Fruit fly (Drosophila melanogaster) whole organism: ENCODE measurements around the gene CG12213.

Source experiments
- CG8478 ChIP-seq: fragments of >200 bp; optimal IDR thresholded peaks from 2 replicates; lab custom pipeline; 2018; ENCODE audit warnings: inconsistent platforms
- Dll ChIP-seq: fragments of >200 bp; optimal IDR thresholded peaks from 2 replicates; lab custom pipeline; 2017
- EcR ChIP-seq, 2 experiments: fragments of >200 bp; optimal IDR thresholded peaks; 2 replicates each; lab custom pipeline; 2017; ENCODE audit warnings: missing biosample characterization in 2 of 2, missing genetic modification characterization in 2 of 2, missing genetic modification reagents in 2 of 2
- pan ChIP-seq: fragments of >200 bp; optimal IDR thresholded peaks from 2 replicates; lab custom pipeline; 2017
- psq ChIP-seq: fragments of >200 bp; optimal IDR thresholded peaks from 2 replicates; lab custom pipeline; 2017
- usp ChIP-seq: fragments of >200 bp; optimal IDR thresholded peaks from 2 replicates; lab custom pipeline; 2017; ENCODE audit warnings: missing biosample characterization, missing genetic modification characterization, mixed read lengths

The CG12213 gene

dm6 chr3R:11967262-11968029, at the start of gene CG12213, which contains the start of gene GC1:
Gene CG12213, minus strand, starts transcription at chr3R:11967691.
Gene GC1, plus strand, starts transcription at chr3R:11967708.
- TF ChIP-seq CG8478 (no peak), Dll (lab: Kevin White, UChicago) (no peak), pan (lab: Kevin White, UChicago) (no peak), EcR (GFP tag; optimal IDR thresholded peaks at IDR 0.05; lab: Kevin White, UChicago) (no peak), usp (no peak), psq (lab: Kevin White, UChicago) (no peak)

dm6 chr3R:12016828-12017280, 49.4 kb upstream of the CG12213 start, which contains the start of the genes DCAF12 and Spt3:
Gene DCAF12, minus strand, starts transcription at chr3R:12017031.
Gene Spt3, plus strand, starts transcription at chr3R:12017156.
- TF ChIP-seq psq (lab: Kevin White, UChicago) (no peak), pan (lab: Kevin White, UChicago) (no peak)

dm6 chr3R:12010202-12010824, 42.8 kb upstream of the CG12213 start, which contains the start of the genes KLHL18 and GCC185:
Gene KLHL18, minus strand, starts transcription at chr3R:12010434.
Gene GCC185, plus strand, starts transcription at chr3R:12010772.
- TF ChIP-seq usp (no peak), EcR (GFP tag; optimal IDR thresholded peaks at IDR 0.05; lab: Kevin White, UChicago) (no peak), CG8478 (no peak), Dll (lab: Kevin White, UChicago) (no peak), psq (lab: Kevin White, UChicago) (no peak), pan (lab: Kevin White, UChicago) (no peak)

- TF ChIP-seq Dll (lab: Kevin White, UChicago), result no peak
- TF ChIP-seq CG8478, result no peak
- no peak for TF ChIP-seq usp
- TF ChIP-seq psq (lab: Kevin White, UChicago), result no peak
- no peak for TF ChIP-seq EcR (GFP tag; optimal IDR thresholded peaks at IDR 0.05; lab: Kevin White, UChicago)
- no peak for TF ChIP-seq pan (lab: Kevin White, UChicago)
These were observed 38.9 kb upstream of the CG12213 start for dm6 chr3R:12006417-12006816.

- no peak for TF ChIP-seq EcR (GFP tag; optimal IDR thresholded peaks at IDR 0.05; lab: Kevin White, UChicago)
These were observed 37.9 kb upstream of the CG12213 start, which contains the start of gene Tk for dm6 chr3R:12005417-12005816. Gene Tk, minus strand, starts transcription at chr3R:12005473.

- TF ChIP-seq psq (lab: Kevin White, UChicago) (no peak), pan (lab: Kevin White, UChicago) (no peak), Dll (lab: Kevin White, UChicago) (no peak), usp (no peak), CG8478 (no peak), EcR (GFP tag; optimal IDR thresholded peaks at IDR 0.05; lab: Kevin White, UChicago) (no peak)
These were observed 31.6 kb upstream of the CG12213 start, which contains the start of gene Ect3 for dm6 chr3R:11999074-11999473. Gene Ect3, plus strand, starts transcription at chr3R:11999278.

dm6 chr3R:11998130-11998529, 30.6 kb upstream of the CG12213 start:
- TF ChIP-seq psq (lab: Kevin White, UChicago), result no peak
- no peak for TF ChIP-seq CG8478
- no peak for TF ChIP-seq pan (lab: Kevin White, UChicago)
- TF ChIP-seq EcR (GFP tag; optimal IDR thresholded peaks at IDR 0.05; lab: Kevin White, UChicago), result no peak
- TF ChIP-seq usp, result no peak
- TF ChIP-seq Dll (lab: Kevin White, UChicago), result no peak

dm6 chr3R:11992934-11993670, 25.6 kb upstream of the CG12213 start, which contains the start of gene mfas:
Gene mfas, minus strand, starts transcription at chr3R:11993315.
- TF ChIP-seq pan (lab: Kevin White, UChicago) (no peak), CG8478 (no peak), Dll (lab: Kevin White, UChicago) (no peak), EcR (GFP tag; optimal IDR thresholded peaks at IDR 0.05; lab: Kevin White, UChicago) (no peak), psq (lab: Kevin White, UChicago) (no peak), usp (no peak)

dm6 chr3R:11991538-11992164, 24.2 kb upstream of the CG12213 start:
- no peak for TF ChIP-seq psq (lab: Kevin White, UChicago)
- no peak for TF ChIP-seq pan (lab: Kevin White, UChicago)
- no peak for TF ChIP-seq CG8478
- no peak for TF ChIP-seq Dll (lab: Kevin White, UChicago)
- no peak for TF ChIP-seq usp
- TF ChIP-seq EcR (GFP tag; optimal IDR thresholded peaks at IDR 0.05; lab: Kevin White, UChicago), result no peak

dm6 chr3R:11989996-11990395, 22.5 kb upstream of the CG12213 start:
- no peak for TF ChIP-seq CG8478
- no peak for TF ChIP-seq pan (lab: Kevin White, UChicago)
- TF ChIP-seq usp, result no peak
- TF ChIP-seq Dll (lab: Kevin White, UChicago), result no peak

dm6 chr3R:11989206-11989605, 21.7 kb upstream of the CG12213 start:
- TF ChIP-seq CG8478 (no peak), psq (lab: Kevin White, UChicago) (no peak), EcR (GFP tag; optimal IDR thresholded peaks at IDR 0.05; lab: Kevin White, UChicago) (no peak), pan (lab: Kevin White, UChicago) (no peak), Dll (lab: Kevin White, UChicago) (no peak), usp (no peak)
